Fruit fly (Drosophila melanogaster) whole organism, embryonic: ENCODE measurements around the gene Lim3.

ENCODE experiments used
- Ada2b ChIP-seq: fragments of 200-800 bp; sonication (Bioruptor generic); IDR thresholded peaks from 2 replicates; pipeline ENCODE4 v1.3.6; 2022; ENCODE audit warnings: missing biosample characterization, missing genetic modification characterization
- CG10366 ChIP-seq: fragments of 200-800 bp; sonication (Bioruptor generic); IDR thresholded peaks from 2 replicates; pipeline ENCODE4 v1.3.6; 2022; ENCODE audit warnings: missing biosample characterization, missing genetic modification characterization
- CG11723 ChIP-seq: fragments of 200-800 bp; sonication (Bioruptor generic); optimal IDR thresholded peaks from 2 replicates; lab custom pipeline; 2017; ENCODE audit warnings: missing biosample characterization, mild to moderate bottlenecking, missing genetic modification characterization
- CG13287 ChIP-seq: fragments of 200-800 bp; sonication (Bioruptor generic); IDR thresholded peaks from 2 replicates; pipeline ENCODE4 v1.3.6; 2022; ENCODE audit warnings: missing biosample characterization, missing genetic modification characterization; ENCODE audit not compliant: partially characterized antibody
- CG1529 ChIP-seq: fragments of 200-800 bp; sonication (Bioruptor generic); optimal IDR thresholded peaks from 3 replicates; lab custom pipeline; 2018; ENCODE audit warnings: missing biosample characterization, missing genetic modification characterization
- CG1792 ChIP-seq: fragments of 200-800 bp; sonication (Bioruptor generic); optimal IDR thresholded peaks from 2 replicates; lab custom pipeline; 2016; ENCODE audit warnings: missing biosample characterization, missing genetic modification characterization
- CG2120 ChIP-seq: fragments of 200-800 bp; sonication (Bioruptor generic); optimal IDR thresholded peaks from 3 replicates; lab custom pipeline; 2016; ENCODE audit warnings: missing biosample characterization, missing genetic modification characterization
- CG2202 ChIP-seq: fragments of 200-800 bp; sonication (Bioruptor generic); optimal IDR thresholded peaks from 2 replicates; lab custom pipeline; 2018; ENCODE audit warnings: missing biosample characterization, mild to moderate bottlenecking, missing genetic modification characterization
- CG31365 ChIP-seq: fragments of 200-800 bp; sonication (Bioruptor generic); optimal IDR thresholded peaks from 2 replicates; lab custom pipeline; 2018; ENCODE audit warnings: missing biosample characterization, mild to moderate bottlenecking, missing genetic modification characterization
- CG34422 ChIP-seq: fragments of 200-800 bp; sonication (Bioruptor generic); IDR thresholded peaks from 3 replicates; pipeline ENCODE4 v1.3.6; 2022; ENCODE audit warnings: missing biosample characterization, missing genetic modification characterization
- CG42726 ChIP-seq: fragments of 200-800 bp; sonication (Bioruptor generic); IDR thresholded peaks from 2 replicates; pipeline ENCODE4 v1.3.6; 2022; ENCODE audit warnings: missing biosample characterization, missing genetic modification characterization; ENCODE audit not compliant: partially characterized antibody
- CG4282 ChIP-seq: fragments of 200-800 bp; sonication (Bioruptor generic); optimal IDR thresholded peaks from 2 replicates; lab custom pipeline; 2016; ENCODE audit warnings: missing biosample characterization, missing genetic modification characterization
- CG4730 ChIP-seq: fragments of 200-800 bp; sonication (Bioruptor generic); IDR thresholded peaks from 2 replicates; pipeline ENCODE4 v1.3.6; 2022; ENCODE audit warnings: missing biosample characterization, missing genetic modification characterization
- CG4854 ChIP-seq: fragments of 200-800 bp; sonication (Bioruptor generic); optimal IDR thresholded peaks from 2 replicates; lab custom pipeline; 2016; ENCODE audit warnings: missing biosample characterization, missing genetic modification characterization, inconsistent platforms
- CG6254 ChIP-seq: fragments of 200-800 bp; sonication (Bioruptor generic); optimal IDR thresholded peaks from 3 replicates; lab custom pipeline; 2017; ENCODE audit warnings: mild to moderate bottlenecking, missing biosample characterization, missing genetic modification reagents, missing genetic modification characterization
- CG6791 ChIP-seq: fragments of 200-800 bp; sonication (Bioruptor generic); IDR thresholded peaks from 3 replicates; pipeline ENCODE4 v1.3.6; 2022; ENCODE audit warnings: missing biosample characterization, missing genetic modification characterization; ENCODE audit not compliant: partially characterized antibody
- CG7372 ChIP-seq: fragments of 200-800 bp; sonication (Bioruptor generic); IDR thresholded peaks from 2 replicates; pipeline ENCODE4 v1.3.6; 2022; ENCODE audit warnings: missing biosample characterization, missing genetic modification characterization
- CG7556 ChIP-seq: fragments of 200-800 bp; sonication (Bioruptor generic); optimal IDR thresholded peaks from 2 replicates; lab custom pipeline; 2017; ENCODE audit warnings: missing biosample characterization, mild to moderate bottlenecking, missing genetic modification characterization
- CG7786 ChIP-seq: fragments of 200-800 bp; sonication (Bioruptor generic); optimal IDR thresholded peaks from 2 replicates; lab custom pipeline; 2016; ENCODE audit warnings: missing biosample characterization, missing genetic modification characterization
- CG8281 ChIP-seq: fragments of 200-800 bp; sonication (Bioruptor generic); optimal IDR thresholded peaks from 2 replicates; lab custom pipeline; 2018; ENCODE audit warnings: missing biosample characterization, mild to moderate bottlenecking, missing genetic modification characterization, moderate library complexity
- Deaf1 ChIP-seq: fragments of 200-800 bp; optimal IDR thresholded peaks from 3 replicates; lab custom pipeline; 2019; ENCODE audit warnings: missing biosample characterization, mild to moderate bottlenecking, missing genetic modification characterization, moderate library complexity
- HLH54F ChIP-seq: fragments of 200-800 bp; sonication (Bioruptor generic); optimal IDR thresholded peaks from 3 replicates; lab custom pipeline; 2016; ENCODE audit warnings: missing biosample characterization, missing genetic modification characterization
- Hand ChIP-seq: fragments of 200-800 bp; sonication (Bioruptor generic); optimal IDR thresholded peaks from 2 replicates; lab custom pipeline; 2017; ENCODE audit warnings: mild to moderate bottlenecking, missing biosample characterization, missing genetic modification reagents, missing genetic modification characterization
- MESR4 ChIP-seq: fragments of 200-800 bp; sonication (Bioruptor generic); optimal IDR thresholded peaks from 2 replicates; lab custom pipeline; 2018; ENCODE audit warnings: missing biosample characterization, mild to moderate bottlenecking, missing genetic modification characterization, moderate library complexity
- Rfx ChIP-seq: fragments of 200-800 bp; sonication (Bioruptor generic); IDR thresholded peaks from 2 replicates; pipeline ENCODE4 v1.3.6; 2022; ENCODE audit warnings: missing biosample characterization, missing genetic modification characterization
- Tbp ChIP-seq: fragments of >200 bp; optimal IDR thresholded peaks from 2 replicates; lab custom pipeline; 2018; ENCODE audit warnings: missing biosample characterization, missing genetic modification characterization
- ase ChIP-seq: fragments of 200-800 bp; sonication (Bioruptor generic); IDR thresholded peaks from 3 replicates; pipeline ENCODE4 v1.3.6; 2022; ENCODE audit warnings: missing biosample characterization, missing genetic modification characterization
- bab2 ChIP-seq: fragments of 200-800 bp; sonication (Bioruptor generic); optimal IDR thresholded peaks from 2 replicates; lab custom pipeline; 2016; ENCODE audit warnings: missing biosample characterization, missing genetic modification characterization
- cato ChIP-seq: fragments of 200-800 bp; sonication (Bioruptor generic); optimal IDR thresholded peaks from 2 replicates; lab custom pipeline; 2016; ENCODE audit warnings: missing biosample characterization, missing genetic modification characterization, borderline replicate concordance
- dm ChIP-seq: fragments of 200-800 bp; sonication (Bioruptor generic); optimal IDR thresholded peaks from 3 replicates; lab custom pipeline; 2016; ENCODE audit warnings: missing biosample characterization, missing genetic modification characterization
- dmrt99B ChIP-seq: fragments of 200-800 bp; sonication (Bioruptor generic); optimal IDR thresholded peaks from 2 replicates; lab custom pipeline; 2018; ENCODE audit warnings: missing biosample characterization, mild to moderate bottlenecking, missing genetic modification characterization, moderate library complexity
- ems ChIP-seq: fragments of 200-800 bp; sonication (Bioruptor generic); optimal IDR thresholded peaks from 3 replicates; lab custom pipeline; 2016; ENCODE audit warnings: missing biosample characterization, missing genetic modification characterization
- fru ChIP-seq: fragments of >200 bp; optimal IDR thresholded peaks from 2 replicates; lab custom pipeline; 2017
- ftz-f1 ChIP-seq: fragments of 200-800 bp; sonication (Bioruptor generic); optimal IDR thresholded peaks from 2 replicates; lab custom pipeline; 2016; ENCODE audit warnings: missing biosample characterization, missing genetic modification characterization
- hb ChIP-seq: fragments of 200-800 bp; sonication (Bioruptor generic); IDR thresholded peaks from 3 replicates; pipeline ENCODE4 v1.3.6; 2022; ENCODE audit warnings: missing biosample characterization, missing genetic modification characterization; ENCODE audit not compliant: partially characterized antibody
- jing ChIP-seq: fragments of 200-800 bp; sonication (Bioruptor generic); optimal IDR thresholded peaks from 2 replicates; lab custom pipeline; 2018; ENCODE audit warnings: missing biosample characterization, mild to moderate bottlenecking, missing genetic modification characterization
- kay ChIP-seq: fragments of 200-800 bp; sonication (Bioruptor generic); optimal IDR thresholded peaks from 2 replicates; lab custom pipeline; 2016; ENCODE audit warnings: missing biosample characterization, missing genetic modification characterization
- kni ChIP-seq: fragments of 200-800 bp; sonication (Bioruptor generic); optimal IDR thresholded peaks from 3 replicates; lab custom pipeline; 2017; ENCODE audit warnings: mild to moderate bottlenecking, missing biosample characterization, missing genetic modification reagents, missing genetic modification characterization
- lmd ChIP-seq: fragments of 200-800 bp; sonication (Bioruptor generic); IDR thresholded peaks from 2 replicates; pipeline ENCODE4 v1.3.6; 2022; ENCODE audit warnings: missing biosample characterization, missing genetic modification characterization
- org-1 ChIP-seq: fragments of 200-800 bp; sonication (Bioruptor generic); optimal IDR thresholded peaks from 2 replicates; lab custom pipeline; 2017; ENCODE audit warnings: missing biosample characterization, missing genetic modification characterization
- pros ChIP-seq: fragments of 200-800 bp; sonication (Bioruptor generic); optimal IDR thresholded peaks from 3 replicates; lab custom pipeline; 2019; ENCODE audit warnings: missing biosample characterization, mild to moderate bottlenecking, missing genetic modification characterization, moderate library complexity
- ranshi ChIP-seq: fragments of 200-800 bp; sonication (Bioruptor generic); IDR thresholded peaks from 2 replicates; pipeline ENCODE4 v1.3.6; 2022; ENCODE audit warnings: missing biosample characterization, missing genetic modification characterization
- rib ChIP-seq: fragments of 200-800 bp; sonication (Bioruptor generic); IDR thresholded peaks from 2 replicates; pipeline ENCODE4 v1.3.6; 2022; ENCODE audit warnings: missing biosample characterization, missing genetic modification characterization
- row ChIP-seq: fragments of 200-800 bp; sonication (Bioruptor generic); IDR thresholded peaks from 3 replicates; pipeline ENCODE4 v1.3.6; 2022; ENCODE audit warnings: missing biosample characterization, missing genetic modification characterization
- scrt ChIP-seq: fragments of 200-800 bp; sonication (Bioruptor generic); optimal IDR thresholded peaks from 2 replicates; lab custom pipeline; 2018; ENCODE audit warnings: missing biosample characterization, mild to moderate bottlenecking, missing genetic modification characterization, moderate library complexity
- sr ChIP-seq: fragments of 200-800 bp; sonication (Bioruptor generic); IDR thresholded peaks from 3 replicates; pipeline ENCODE4 v1.3.6; 2022; ENCODE audit warnings: missing biosample characterization, missing genetic modification characterization
- tap ChIP-seq: fragments of 200-800 bp; optimal IDR thresholded peaks from 3 replicates; lab custom pipeline; 2019; ENCODE audit warnings: missing biosample characterization, mild to moderate bottlenecking, missing genetic modification characterization, moderate library complexity
- tgo ChIP-seq: fragments of 200-800 bp; sonication (Bioruptor generic); IDR thresholded peaks from 3 replicates; pipeline ENCODE4 v1.3.6; 2022; ENCODE audit warnings: missing biosample characterization, missing genetic modification characterization
- tll ChIP-seq, 2 experiments: fragments of 200-800 bp in 1 of 2; fragments of >200 bp in 1 of 2; sonication (Bioruptor generic) in 1 of 2; optimal IDR thresholded peaks; 2 replicates each; lab custom pipeline; 2017 to 2019; ENCODE audit warnings: missing biosample characterization in 2 of 2, missing genetic modification characterization in 2 of 2, mild to moderate bottlenecking in 1 of 2, moderate library complexity in 1 of 2
- vnd ChIP-seq: fragments of 200-800 bp; sonication (Bioruptor generic); IDR thresholded peaks from 3 replicates; pipeline ENCODE4 v1.3.6; 2022; ENCODE audit warnings: missing biosample characterization, missing genetic modification characterization; ENCODE audit not compliant: partially characterized antibody
- zen ChIP-seq: fragments of 200-800 bp; sonication (Bioruptor generic); optimal IDR thresholded peaks from 3 replicates; lab custom pipeline; 2018; ENCODE audit warnings: missing biosample characterization, mild to moderate bottlenecking, missing genetic modification characterization, moderate library complexity

The Lim3 gene

dm6 chr2L:19120984-19121383, 12.8 kb upstream of the Lim3 start (continued):
- TF ChIP-seq Hand (GFP tag; lab: Kevin White, UChicago) = peak; percentile 25
- no peak for TF ChIP-seq CG2202
- TF ChIP-seq zen (tag; lab: Kevin White, UChicago) = no peak
- TF ChIP-seq vnd = no peak
- TF ChIP-seq Deaf1 (tag; lab: Kevin White, UChicago) = no peak
- peak; percentile 7 for TF ChIP-seq CG1792 (GFP tag; lab: Kevin White, UChicago)
- TF ChIP-seq Ada2b (GFP tag; lab: Robert Waterston, UW) = peak; percentile 37; the same call in 1 of the 2 replicates
- TF ChIP-seq ems (GFP tag; lab: Kevin White, UChicago) = peak; percentile 10
- TF ChIP-seq hb (GFP tag; lab: Robert Waterston, UW) = no peak
- no peak; the same call in 2 of the 3 replicates for TF ChIP-seq ase (GFP tag; lab: Robert Waterston, UW)
- no peak for TF ChIP-seq CG8281
- peak; percentile 47 for TF ChIP-seq lmd (GFP tag; lab: Robert Waterston, UW)
- peak; percentile 19 for TF ChIP-seq CG6254 (GFP tag; lab: Kevin White, UChicago)
- TF ChIP-seq CG4282 (GFP tag; lab: Kevin White, UChicago) = no peak
- TF ChIP-seq CG7786 (GFP tag; lab: Kevin White, UChicago) = no peak
- no peak for TF ChIP-seq CG1529 (GFP tag; lab: Kevin White, UChicago)
- no peak for TF ChIP-seq MESR4 (GFP tag; lab: Kevin White, UChicago)
- no peak for TF ChIP-seq CG4854 (GFP tag; lab: Kevin White, UChicago)
- peak; percentile 59 for TF ChIP-seq CG2120 (GFP tag; lab: Kevin White, UChicago)
- no peak for TF ChIP-seq CG13287 (GFP tag; lab: Robert Waterston, UW)
- no peak for TF ChIP-seq ftz-f1 (GFP tag; lab: Kevin White, UChicago)
- TF ChIP-seq tap (tag; lab: Kevin White, UChicago) = no peak
- TF ChIP-seq kni = no peak
- TF ChIP-seq kay (GFP tag; lab: Kevin White, UChicago) = peak; percentile 29
- TF ChIP-seq sr (GFP tag; lab: Robert Waterston, UW) = no peak
- TF ChIP-seq jing (GFP tag; lab: Kevin White, UChicago) = no peak
- peak; percentile 33; the same call in 1 of the 3 replicates for TF ChIP-seq row (GFP tag; lab: Robert Waterston, UW)
- no peak for TF ChIP-seq CG7372
- no peak for TF ChIP-seq cato (GFP tag; lab: Kevin White, UChicago)
- peak; percentile 37 for TF ChIP-seq HLH54F
- 0 out of 2 replicates have a peak, but pooled peaks have one; percentile 31 for TF ChIP-seq ranshi (GFP tag; lab: Robert Waterston, UW)
- no peak for TF ChIP-seq pros
- no peak for TF ChIP-seq Tbp
- TF ChIP-seq org-1 (GFP tag; lab: Kevin White, UChicago) = peak; percentile 9
- peak; percentile 69 for TF ChIP-seq CG7556 (GFP tag; lab: Kevin White, UChicago)
- TF ChIP-seq CG31365 (tag; lab: Kevin White, UChicago) = no peak
- TF ChIP-seq CG4730 (GFP tag; lab: Robert Waterston, UW) = no peak
- peak; percentile 5 for TF ChIP-seq CG11723 (GFP tag; lab: Kevin White, UChicago)
- peak; percentile 41; the same call in 1 of the 2 replicates for TF ChIP-seq Rfx (GFP tag; lab: Robert Waterston, UW)
- TF ChIP-seq tgo (GFP tag; lab: Robert Waterston, UW) = peak; percentile 23; the same call in 1 of the 3 replicates
- no peak for TF ChIP-seq scrt (GFP tag; lab: Kevin White, UChicago)
- peak; percentile 60 for TF ChIP-seq dmrt99B (tag; lab: Kevin White, UChicago)
- no peak for TF ChIP-seq CG42726 (GFP tag; lab: Robert Waterston, UW)
- no peak for TF ChIP-seq fru (lab: Kevin White, UChicago)
- no peak for TF ChIP-seq bab2 (GFP tag; lab: Kevin White, UChicago)
- peak; percentile 38; the same call in 1 of the 3 replicates for TF ChIP-seq CG34422
- no peak for TF ChIP-seq rib (GFP tag; lab: Robert Waterston, UW)
- no peak for TF ChIP-seq CG6791 (GFP tag; lab: Robert Waterston, UW)
- no peak for TF ChIP-seq tll (GFP tag; optimal IDR thresholded peaks at IDR 0.05; lab: Kevin White, UChicago)
- no peak for TF ChIP-seq dm (GFP tag; lab: Kevin White, UChicago)
- TF ChIP-seq CG10366 = no peak
